Fruit fly (Drosophila melanogaster) whole organism, embryonic: ENCODE data around the gene RSG7.

ENCODE experiments used
- C15 ChIP-seq: fragments of 200-800 bp; sonication (Bioruptor generic); IDR thresholded peaks from 3 replicates; pipeline ENCODE4 v1.3.6; 2022; ENCODE audit warnings: missing biosample characterization, missing genetic modification characterization
- CG10979 ChIP-seq: fragments of 200-800 bp; sonication (Bioruptor generic); optimal IDR thresholded peaks from 2 replicates; lab custom pipeline; 2018; ENCODE audit warnings: missing biosample characterization, mild to moderate bottlenecking, missing genetic modification characterization, moderate library complexity
- CG11247 ChIP-seq: fragments of 200-800 bp; sonication (Bioruptor generic); IDR thresholded peaks from 2 replicates; pipeline ENCODE4 v1.3.6; 2022; ENCODE audit warnings: missing biosample characterization, missing genetic modification characterization
- CG11696 ChIP-seq: fragments of 200-800 bp; sonication (Bioruptor generic); IDR thresholded peaks from 2 replicates; pipeline ENCODE4 v1.3.6; 2022; ENCODE audit warnings: missing biosample characterization, missing genetic modification characterization
- CG12659 ChIP-seq: fragments of 200-800 bp; sonication (Bioruptor generic); optimal IDR thresholded peaks from 3 replicates; lab custom pipeline; 2017; ENCODE audit warnings: mild to moderate bottlenecking, missing biosample characterization, missing genetic modification reagents, missing genetic modification characterization
- CG13424 ChIP-seq: fragments of 200-800 bp; sonication (Bioruptor generic); optimal IDR thresholded peaks from 2 replicates; lab custom pipeline; 2019; ENCODE audit warnings: missing biosample characterization, mild to moderate bottlenecking, missing genetic modification characterization, moderate library complexity
- CG13775 ChIP-seq: fragments of 200-800 bp; sonication (Bioruptor generic); optimal IDR thresholded peaks from 3 replicates; lab custom pipeline; 2017; ENCODE audit warnings: missing biosample characterization, mild to moderate bottlenecking, missing genetic modification characterization
- CG14441 ChIP-seq: fragments of 200-800 bp; sonication (Bioruptor generic); IDR thresholded peaks from 2 replicates; pipeline ENCODE4 v1.3.6; 2022; ENCODE audit warnings: missing biosample characterization, missing genetic modification characterization
- CG14667 ChIP-seq: fragments of 200-800 bp; sonication (Bioruptor generic); IDR thresholded peaks from 2 replicates; pipeline ENCODE4 v1.3.6; 2022; ENCODE audit warnings: missing biosample characterization, missing genetic modification characterization
- CG14965 ChIP-seq: fragments of 200-800 bp; sonication (Bioruptor generic); optimal IDR thresholded peaks from 2 replicates; lab custom pipeline; 2016; ENCODE audit warnings: missing biosample characterization, missing genetic modification characterization, borderline replicate concordance
- CG15479 ChIP-seq: fragments of 200-800 bp; sonication (Bioruptor generic); optimal IDR thresholded peaks from 3 replicates; lab custom pipeline; 2019; ENCODE audit warnings: missing biosample characterization, mild to moderate bottlenecking, missing genetic modification characterization, moderate library complexity
- CG2129 ChIP-seq: fragments of 200-800 bp; sonication (Bioruptor generic); IDR thresholded peaks from 2 replicates; pipeline ENCODE4 v1.3.6; 2022; ENCODE audit warnings: missing biosample characterization, missing genetic modification characterization; ENCODE audit not compliant: partially characterized antibody
- CG30431 ChIP-seq: fragments of 200-800 bp; sonication (Bioruptor generic); optimal IDR thresholded peaks from 2 replicates; lab custom pipeline; 2017; ENCODE audit warnings: missing biosample characterization, missing genetic modification characterization
- CG33213 ChIP-seq: fragments of 200-800 bp; sonication (Bioruptor generic); optimal IDR thresholded peaks from 3 replicates; lab custom pipeline; 2016; ENCODE audit warnings: missing biosample characterization, missing genetic modification characterization
- CG4282 ChIP-seq: fragments of 200-800 bp; sonication (Bioruptor generic); optimal IDR thresholded peaks from 2 replicates; lab custom pipeline; 2016; ENCODE audit warnings: missing biosample characterization, missing genetic modification characterization
- CG4707 ChIP-seq: fragments of 200-800 bp; sonication (Bioruptor generic); optimal IDR thresholded peaks from 2 replicates; lab custom pipeline; 2018; ENCODE audit warnings: missing biosample characterization, mild to moderate bottlenecking, missing genetic modification characterization, moderate library complexity
- CG6254 ChIP-seq: fragments of 200-800 bp; sonication (Bioruptor generic); optimal IDR thresholded peaks from 3 replicates; lab custom pipeline; 2017; ENCODE audit warnings: mild to moderate bottlenecking, missing biosample characterization, missing genetic modification reagents, missing genetic modification characterization
- CG6689 ChIP-seq: fragments of 200-800 bp; sonication (Bioruptor generic); IDR thresholded peaks from 2 replicates; pipeline ENCODE4 v1.3.6; 2022; ENCODE audit warnings: missing biosample characterization, missing genetic modification characterization
- CG7928 ChIP-seq: fragments of 200-800 bp; sonication (Bioruptor generic); optimal IDR thresholded peaks from 2 replicates; lab custom pipeline; 2017; ENCODE audit warnings: missing biosample characterization, mild to moderate bottlenecking, missing genetic modification characterization
- CG8388 ChIP-seq: fragments of 200-800 bp; sonication (Bioruptor generic); optimal IDR thresholded peaks from 2 replicates; lab custom pipeline; 2019; ENCODE audit warnings: missing biosample characterization, mild to moderate bottlenecking, missing genetic modification characterization, moderate library complexity
- CG9817 ChIP-seq: fragments of 200-800 bp; sonication (Bioruptor generic); optimal IDR thresholded peaks from 2 replicates; lab custom pipeline; 2018; ENCODE audit warnings: missing biosample characterization, mild to moderate bottlenecking, missing genetic modification characterization, moderate library complexity
- Camta ChIP-seq: fragments of 200-800 bp; sonication (Bioruptor generic); optimal IDR thresholded peaks from 2 replicates; lab custom pipeline; 2016; ENCODE audit warnings: missing biosample characterization, missing genetic modification characterization
- CrebB ChIP-seq: fragments of 200-800 bp; sonication (Bioruptor generic); optimal IDR thresholded peaks from 3 replicates; lab custom pipeline; 2018; ENCODE audit warnings: missing biosample characterization, mild to moderate bottlenecking, missing genetic modification characterization
- D19B ChIP-seq: fragments of 200-800 bp; sonication (Bioruptor generic); optimal IDR thresholded peaks from 2 replicates; lab custom pipeline; 2017; ENCODE audit warnings: missing biosample characterization, mild to moderate bottlenecking, missing genetic modification characterization
- Dad ChIP-seq: fragments of 200-800 bp; sonication (Bioruptor generic); optimal IDR thresholded peaks from 3 replicates; lab custom pipeline; 2016; ENCODE audit warnings: missing biosample characterization, missing genetic modification characterization
- Dref ChIP-seq: fragments of 200-800 bp; sonication (Bioruptor generic); IDR thresholded peaks from 2 replicates; pipeline ENCODE4 v1.3.6; 2022; ENCODE audit warnings: missing biosample characterization, missing genetic modification characterization
- E2f2 ChIP-seq: fragments of 200-800 bp; sonication (Bioruptor generic); IDR thresholded peaks from 2 replicates; pipeline ENCODE4 v1.3.6; 2022; ENCODE audit warnings: missing biosample characterization, missing genetic modification characterization
- Ets65A ChIP-seq: fragments of 200-800 bp; sonication (Bioruptor generic); peaks from one replicate; lab custom pipeline; 2016; ENCODE audit warnings: missing biosample characterization, missing genetic modification characterization
- Gug ChIP-seq: fragments of 200-800 bp; sonication (Bioruptor generic); IDR thresholded peaks from 4 replicates; pipeline ENCODE4 v1.3.6; 2022; ENCODE audit warnings: missing biosample characterization, missing genetic modification characterization
- HLH3B ChIP-seq: fragments of 200-800 bp; sonication (Bioruptor generic); IDR thresholded peaks from 2 replicates; pipeline ENCODE4 v1.3.6; 2022; ENCODE audit warnings: missing biosample characterization, missing genetic modification characterization
- Med ChIP-seq: fragments of 200-800 bp; sonication (Bioruptor generic); peaks from one replicate; lab custom pipeline; 2016; ENCODE audit warnings: missing biosample characterization, missing genetic modification characterization, mild to moderate bottlenecking, inconsistent platforms, moderate library complexity
- NC2α ChIP-seq: fragments of 200-800 bp; sonication (Bioruptor generic); optimal IDR thresholded peaks from 2 replicates; lab custom pipeline; 2016; ENCODE audit warnings: missing biosample characterization, missing genetic modification characterization
- NC2β ChIP-seq: fragments of 200-800 bp; sonication (Bioruptor generic); optimal IDR thresholded peaks from 2 replicates; lab custom pipeline; 2016; ENCODE audit warnings: missing biosample characterization, missing genetic modification characterization
- Scr ChIP-seq: fragments of 200-800 bp; sonication (Bioruptor generic); IDR thresholded peaks from 2 replicates; pipeline ENCODE4 v1.3.6; 2022; ENCODE audit warnings: missing biosample characterization, missing genetic modification characterization; ENCODE audit not compliant: partially characterized antibody
- Sox100B ChIP-seq: fragments of 200-800 bp; sonication (Bioruptor generic); optimal IDR thresholded peaks from 3 replicates; lab custom pipeline; 2018; ENCODE audit warnings: missing biosample characterization, mild to moderate bottlenecking, missing genetic modification characterization
- Spps ChIP-seq: fragments of 200-800 bp; sonication (Bioruptor generic); optimal IDR thresholded peaks from 2 replicates; lab custom pipeline; 2018; ENCODE audit warnings: missing biosample characterization, mild to moderate bottlenecking, missing genetic modification characterization
- Tbp ChIP-seq: fragments of >200 bp; optimal IDR thresholded peaks from 2 replicates; lab custom pipeline; 2018; ENCODE audit warnings: missing biosample characterization, missing genetic modification characterization
- Usf ChIP-seq: fragments of 200-800 bp; sonication (Bioruptor generic); optimal IDR thresholded peaks from 2 replicates; lab custom pipeline; 2017; ENCODE audit warnings: missing genotype, missing biosample characterization, missing genetic modification characterization
- aop ChIP-seq: fragments of 200-800 bp; sonication (Bioruptor generic); IDR thresholded peaks from 2 replicates; pipeline ENCODE4 v1.3.6; 2022; ENCODE audit warnings: missing biosample characterization, missing genetic modification characterization
- chinmo ChIP-seq: fragments of 200-800 bp; sonication (Bioruptor generic); IDR thresholded peaks from 4 replicates; pipeline ENCODE4 v1.3.6; 2022; ENCODE audit warnings: missing biosample characterization, missing genetic modification characterization; ENCODE audit not compliant: partially characterized antibody
- chm ChIP-seq: fragments of 200-800 bp; sonication (Bioruptor generic); IDR thresholded peaks from 2 replicates; pipeline ENCODE4 v1.3.6; 2022; ENCODE audit warnings: missing biosample characterization, missing genetic modification characterization
- chn ChIP-seq: fragments of 200-800 bp; sonication (Bioruptor generic); optimal IDR thresholded peaks from 2 replicates; lab custom pipeline; 2016; ENCODE audit warnings: missing biosample characterization, missing genetic modification characterization
- crp ChIP-seq, 2 experiments: fragments of 200-800 bp; sonication (Bioruptor generic); optimal IDR thresholded peaks; 2 replicates in 1 of 2; 3 replicates in 1 of 2; lab custom pipeline; 2017; ENCODE audit warnings: missing biosample characterization in 2 of 2, missing genetic modification characterization in 2 of 2, mild to moderate bottlenecking in 1 of 2, moderate library complexity in 1 of 2
- eve ChIP-seq, 2 experiments: fragments of >200 bp; optimal IDR thresholded peaks; 2 replicates each; lab custom pipeline; 2017; ENCODE audit warnings: missing biosample characterization in 2 of 2, missing genetic modification characterization in 2 of 2
- gem ChIP-seq: fragments of 200-800 bp; sonication (Bioruptor generic); optimal IDR thresholded peaks from 2 replicates; lab custom pipeline; 2019; ENCODE audit warnings: missing biosample characterization, mild to moderate bottlenecking, missing genetic modification characterization, moderate library complexity
- kni ChIP-seq: fragments of 200-800 bp; sonication (Bioruptor generic); optimal IDR thresholded peaks from 3 replicates; lab custom pipeline; 2017; ENCODE audit warnings: mild to moderate bottlenecking, missing biosample characterization, missing genetic modification reagents, missing genetic modification characterization
- lbe ChIP-seq: fragments of 200-800 bp; sonication (Bioruptor generic); optimal IDR thresholded peaks from 2 replicates; lab custom pipeline; 2016; ENCODE audit warnings: missing biosample characterization, mild to moderate bottlenecking, missing genetic modification characterization
- org-1 ChIP-seq: fragments of 200-800 bp; sonication (Bioruptor generic); optimal IDR thresholded peaks from 2 replicates; lab custom pipeline; 2017; ENCODE audit warnings: missing biosample characterization, missing genetic modification characterization
- row ChIP-seq: fragments of 200-800 bp; sonication (Bioruptor generic); IDR thresholded peaks from 3 replicates; pipeline ENCODE4 v1.3.6; 2022; ENCODE audit warnings: missing biosample characterization, missing genetic modification characterization
- salm ChIP-seq: fragments of 200-800 bp; sonication (Bioruptor generic); optimal IDR thresholded peaks from 2 replicates; lab custom pipeline; 2018; ENCODE audit warnings: missing biosample characterization, mild to moderate bottlenecking, missing genetic modification characterization
- sob ChIP-seq: fragments of 200-800 bp; sonication (Bioruptor generic); IDR thresholded peaks from 2 replicates; pipeline ENCODE4 v1.3.6; 2022; ENCODE audit warnings: missing biosample characterization, missing genetic modification characterization
- wek ChIP-seq: fragments of 200-800 bp; sonication (Bioruptor generic); optimal IDR thresholded peaks from 3 replicates; lab custom pipeline; 2018; ENCODE audit warnings: missing biosample characterization, mild to moderate bottlenecking, missing genetic modification characterization, moderate library complexity

RSG7 gene

DNA sequence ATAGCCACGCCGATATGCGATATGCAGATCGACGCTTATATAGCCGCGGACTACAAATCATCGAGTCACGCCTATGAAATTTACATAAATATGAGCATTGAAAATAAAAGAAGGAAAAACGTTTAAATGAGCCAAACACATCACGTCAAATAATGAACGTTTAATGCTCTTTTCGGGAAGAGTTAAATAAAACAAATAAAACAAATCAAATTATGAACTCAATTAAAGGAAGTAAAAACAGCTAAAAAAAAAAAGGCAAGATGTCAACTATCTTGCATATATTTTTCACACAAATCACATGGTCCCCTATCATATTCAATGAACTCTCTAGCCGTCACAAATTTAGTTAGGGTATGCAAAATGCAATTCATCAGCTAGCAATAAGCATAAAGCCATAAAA, 23.4 kb upstream of the RSG7 start:
- TF ChIP-seq CG30431 (GFP tag; lab: Kevin White, UChicago) (no peak), eve (GFP tag; optimal IDR thresholded peaks at IDR 0.05; lab: Kevin White, UChicago) (no peak), gem (tag; lab: Kevin White, UChicago) (peak; percentile 52), kni (GFP tag; lab: Kevin White, UChicago) (no peak), C15 (GFP tag; lab: Robert Waterston, UW) (no peak), D19B (no peak), Ets65A (GFP tag; lab: Kevin White, UChicago) (no peak), Camta (GFP tag; lab: Kevin White, UChicago) (no peak), sob (no peak), CG12659 (GFP tag; lab: Kevin White, UChicago) (no peak), salm (tag; lab: Kevin White, UChicago) (peak; percentile 5), CG14965 (GFP tag; lab: Kevin White, UChicago) (no peak), CG13424 (tag; lab: Kevin White, UChicago) (peak; percentile 40), CG33213 (GFP tag; lab: Kevin White, UChicago) (no peak), NC2β (GFP tag; lab: Kevin White, UChicago) (no peak), lbe (GFP tag; lab: Kevin White, UChicago) (no peak), Med (GFP tag; lab: Kevin White, UChicago) (no peak), CG2129 (GFP tag; lab: Robert Waterston, UW) (no peak), Dad (GFP tag; lab: Kevin White, UChicago) (no peak), Sox100B (GFP tag; lab: Kevin White, UChicago) (peak; percentile 17), Scr (GFP tag; lab: Robert Waterston, UW) (no peak), CG14667 (GFP tag; lab: Robert Waterston, UW) (no peak), CG15479 (GFP tag; lab: Kevin White, UChicago) (no peak), CG4282 (no peak), CG9817 (no peak), chm (GFP tag; lab: Robert Waterston, UW) (no peak), CG8388 (GFP tag; lab: Kevin White, UChicago) (peak; percentile 7), row (GFP tag; lab: Robert Waterston, UW) (peak; percentile 57), chn (GFP tag; lab: Kevin White, UChicago) (no peak), org-1 (no peak), Usf (GFP tag; lab: Kevin White, UChicago) (no peak), CrebB (tag; lab: Kevin White, UChicago) (no peak), CG10979 (tag; lab: Kevin White, UChicago) (no peak), Gug (GFP tag; lab: Robert Waterston, UW) (no peak), CG13775 (GFP tag; lab: Kevin White, UChicago) (no peak), CG6689 (GFP tag; lab: Robert Waterston, UW) (peak; percentile 30; the same call in 1 of the 2 replicates), CG7928 (no peak), CG11247 (GFP tag; lab: Robert Waterston, UW) (no peak), aop (GFP tag; lab: Robert Waterston, UW) (no peak), CG6254 (GFP tag; lab: Kevin White, UChicago) (no peak), NC2α (GFP tag; lab: Kevin White, UChicago) (no peak), CG14441 (GFP tag; lab: Robert Waterston, UW) (peak; percentile 53), E2f2 (GFP tag; lab: Robert Waterston, UW) (peak; percentile 14; the same call in 1 of the 2 replicates), wek (GFP tag; lab: Kevin White, UChicago) (no peak), Tbp (no peak), CG4707 (GFP tag; lab: Kevin White, UChicago) (no peak), HLH3B (GFP tag; lab: Robert Waterston, UW) (peak; percentile 36; the same call in 1 of the 2 replicates), CG11696 (GFP tag; lab: Robert Waterston, UW) (no peak), Spps (tag; lab: Kevin White, UChicago) (no peak), Dref (GFP tag; lab: Robert Waterston, UW) (no peak), crp (GFP tag; optimal IDR thresholded peaks at IDR 0.05; lab: Kevin White, UChicago) (no peak), chinmo (GFP tag; lab: Robert Waterston, UW) (no peak)
